Worm (Caenorhabditis elegans) whole organism, young adult: ENCODE data around the gene R05G9R.1.

Experiments
- B0019.2 ChIP-seq: fragments of 200-800 bp; sonication (Bioruptor generic); conservative IDR thresholded peaks from 2 replicates; pipeline ENCODE4 v1.3.6; 2022; ENCODE audit warnings: missing genetic modification reagents, missing genetic modification characterization, missing compliant biosample characterization
- B0261.1 ChIP-seq: sonication (generic microtip); optimal IDR thresholded peaks from 2 replicates; lab custom pipeline; 2016; ENCODE audit warnings: mild to moderate bottlenecking, missing genetic modification characterization, moderate library complexity, missing compliant biosample characterization
- C17E4.6 ChIP-seq: fragments of 200-800 bp; sonication (Bioruptor generic); IDR thresholded peaks from 2 replicates; pipeline ENCODE4 v1.3.6; 2022; ENCODE audit warnings: missing genetic modification reagents, missing genetic modification characterization, missing compliant biosample characterization
- F22D6.2 ChIP-seq: sonication (generic microtip); optimal IDR thresholded peaks from 2 replicates; lab custom pipeline; 2016; ENCODE audit warnings: mild to moderate bottlenecking, missing genetic modification characterization, missing compliant biosample characterization
- F39B2.1 ChIP-seq: fragments of 200-800 bp; sonication (Bioruptor generic); IDR thresholded peaks from 2 replicates; pipeline ENCODE4 v1.3.6; 2022; ENCODE audit warnings: missing genetic modification reagents, missing genetic modification characterization, missing compliant biosample characterization
- F52B5.7 ChIP-seq: sonication (generic microtip); optimal IDR thresholded peaks from 2 replicates; lab custom pipeline; 2016; ENCODE audit warnings: mild to moderate bottlenecking, missing genetic modification characterization, missing compliant biosample characterization
- F57A8.1 ChIP-seq: fragments of 200-800 bp; sonication (Bioruptor generic); optimal IDR thresholded peaks from 2 replicates; lab custom pipeline; 2018; ENCODE audit warnings: mild to moderate bottlenecking, missing genetic modification characterization, moderate library complexity, missing compliant biosample characterization
- K11D2.4 ChIP-seq: fragments of 200-800 bp; sonication (Bioruptor generic); IDR thresholded peaks from 2 replicates; pipeline ENCODE4 v1.3.6; 2022; ENCODE audit warnings: missing genetic modification reagents, missing genetic modification characterization, missing compliant biosample characterization
- K12H6.12 ChIP-seq: fragments of 200-800 bp; sonication (Bioruptor generic); optimal IDR thresholded peaks from 2 replicates; lab custom pipeline; 2018; ENCODE audit warnings: mild to moderate bottlenecking, missing genetic modification characterization, missing compliant biosample characterization
- T07F8.4 ChIP-seq: sonication (generic microtip); optimal IDR thresholded peaks from 2 replicates; lab custom pipeline; 2016; ENCODE audit warnings: mild to moderate bottlenecking, missing genetic modification characterization, moderate library complexity, missing compliant biosample characterization
- Y53F4B.3 ChIP-seq: fragments of 200-800 bp; sonication (Bioruptor generic); IDR thresholded peaks from 2 replicates; pipeline ENCODE4 v1.3.6; 2022; ENCODE audit warnings: missing genetic modification reagents, missing genetic modification characterization, missing compliant biosample characterization
- Y53G8AR.9 ChIP-seq: fragments of 200-800 bp; sonication (Bioruptor generic); conservative IDR thresholded peaks from 2 replicates; pipeline ENCODE4 v1.3.6; 2022; ENCODE audit warnings: missing genetic modification reagents, missing genetic modification characterization, missing compliant biosample characterization
- Y95B8A.8 ChIP-seq: fragments of 200-800 bp; sonication (Bioruptor generic); IDR thresholded peaks from 2 replicates; pipeline ENCODE4 v1.3.6; 2022; ENCODE audit warnings: missing genetic modification reagents, missing genetic modification characterization, missing compliant biosample characterization
- akir-1 ChIP-seq: fragments of 200-800 bp; sonication (Bioruptor generic); optimal IDR thresholded peaks from 2 replicates; lab custom pipeline; 2018; ENCODE audit warnings: mild to moderate bottlenecking, missing genetic modification characterization, moderate library complexity, missing compliant biosample characterization
- ama-1 ChIP-seq, 3 experiments: fragments of 150-350 bp in 1 of 3; sonication (generic microtip) in 2 of 3; optimal IDR thresholded peaks; 2 replicates each; lab custom pipeline; 2014 to 2018; ENCODE audit warnings: missing biosample characterization in 2 of 3, missing genetic modification characterization in 2 of 3, missing genetic modification reagents in 2 of 3
- attf-6 ChIP-seq: fragments of 200-800 bp; sonication (Bioruptor generic); IDR thresholded peaks from 2 replicates; pipeline ENCODE4 v1.3.6; 2022; ENCODE audit warnings: missing genetic modification reagents, missing genetic modification characterization, missing compliant biosample characterization
- bed-2 ChIP-seq: fragments of 200-800 bp; sonication (Bioruptor generic); IDR thresholded peaks from 2 replicates; pipeline ENCODE4 v1.3.6; 2022; ENCODE audit warnings: missing genetic modification reagents, missing genetic modification characterization, missing compliant biosample characterization
- cebp-1 ChIP-seq, 2 experiments: fragments of 200-800 bp in 1 of 2; sonication (Bioruptor generic) in 1 of 2; sonication (generic microtip) in 1 of 2; IDR thresholded peaks in 1 of 2; optimal IDR thresholded peaks in 1 of 2; 2 replicates each; pipeline versions ENCODE4 v1.3.6 to Lab custom; 2017 to 2022; ENCODE audit warnings: missing compliant biosample characterization in 2 of 2, missing genetic modification characterization in 2 of 2, mild to moderate bottlenecking in 1 of 2, missing genetic modification reagents in 1 of 2, moderate library complexity in 1 of 2
- cebp-2 ChIP-seq: fragments of 200-800 bp; sonication (Bioruptor generic); IDR thresholded peaks from 2 replicates; pipeline ENCODE4 v1.3.6; 2022; ENCODE audit warnings: missing genetic modification characterization, missing compliant biosample characterization
- dox-1 ChIP-seq: fragments of 200-800 bp; sonication (Bioruptor generic); IDR thresholded peaks from 2 replicates; pipeline ENCODE4 v1.3.6; 2022; ENCODE audit warnings: missing genetic modification reagents, missing genetic modification characterization, missing compliant biosample characterization
- egrh-3 ChIP-seq: fragments of 200-800 bp; sonication (Bioruptor generic); IDR thresholded peaks from 2 replicates; pipeline ENCODE4 v1.3.6; 2022; ENCODE audit warnings: missing genetic modification reagents, missing genetic modification characterization, missing compliant biosample characterization
- ekl-4 ChIP-seq: fragments of 200-800 bp; sonication (Bioruptor generic); IDR thresholded peaks from 2 replicates; pipeline ENCODE4 v1.3.6; 2022; ENCODE audit warnings: missing genetic modification reagents, missing genetic modification characterization, missing compliant biosample characterization
- ets-4 ChIP-seq: fragments of 200-800 bp; sonication (Bioruptor generic); optimal IDR thresholded peaks from 2 replicates; lab custom pipeline; 2018; ENCODE audit warnings: mild to moderate bottlenecking, missing genetic modification characterization, missing compliant biosample characterization
- hrde-1 ChIP-seq: sonication (generic microtip); optimal IDR thresholded peaks from 2 replicates; lab custom pipeline; 2016; ENCODE audit warnings: missing genetic modification characterization, mild to moderate bottlenecking, missing compliant biosample characterization, moderate library complexity, missing genotype, missing genetic modification reagents, borderline replicate concordance
- hsf-1 ChIP-seq: fragments of 200-800 bp; sonication (Bioruptor generic); IDR thresholded peaks from 2 replicates; pipeline ENCODE4 v1.3.6; 2022; ENCODE audit warnings: missing genetic modification reagents, missing genetic modification characterization, missing compliant biosample characterization
- let-526 ChIP-seq: fragments of 200-800 bp; sonication (Bioruptor generic); IDR thresholded peaks from 2 replicates; pipeline ENCODE4 v1.3.6; 2022; ENCODE audit warnings: missing genetic modification reagents, missing genetic modification characterization, missing compliant biosample characterization
- let-607 ChIP-seq, 2 experiments: fragments of 200-800 bp in 1 of 2; sonication (Bioruptor generic) in 1 of 2; sonication (generic microtip) in 1 of 2; optimal IDR thresholded peaks; 2 replicates each; lab custom pipeline; 2016 to 2018; ENCODE audit warnings: mild to moderate bottlenecking in 2 of 2, missing compliant biosample characterization in 2 of 2, missing genetic modification characterization in 2 of 2, moderate library complexity in 2 of 2, missing genotype in 1 of 2
- lin-40 ChIP-seq: sonication (generic microtip); optimal IDR thresholded peaks from 2 replicates; lab custom pipeline; 2016; ENCODE audit warnings: missing genetic modification characterization, mild to moderate bottlenecking, missing compliant biosample characterization, missing genotype, missing genetic modification reagents
- lir-1 ChIP-seq: fragments of 200-800 bp; sonication (Bioruptor generic); conservative IDR thresholded peaks from 2 replicates; pipeline ENCODE4 v1.3.6; 2022; ENCODE audit warnings: missing genetic modification reagents, missing genetic modification characterization, missing compliant biosample characterization
- mel-28 ChIP-seq: sonication (generic microtip); optimal IDR thresholded peaks from 2 replicates; lab custom pipeline; 2016; ENCODE audit warnings: borderline replicate concordance, mild to moderate bottlenecking, missing genetic modification characterization, missing compliant biosample characterization
- mes-4 ChIP-seq: sonication (generic microtip); optimal IDR thresholded peaks from 2 replicates; lab custom pipeline; 2016; ENCODE audit warnings: missing genotype, missing genetic modification characterization, missing compliant biosample characterization
- nfyb-1 ChIP-seq: fragments of 200-800 bp; sonication (Bioruptor generic); IDR thresholded peaks from 2 replicates; pipeline ENCODE4 v1.3.6; 2022; ENCODE audit warnings: missing genetic modification reagents, missing genetic modification characterization, missing compliant biosample characterization
- pbrm-1 ChIP-seq: fragments of 200-800 bp; sonication (Bioruptor generic); IDR thresholded peaks from 2 replicates; pipeline ENCODE4 v1.3.6; 2022; ENCODE audit warnings: missing genetic modification reagents, missing genetic modification characterization, missing compliant biosample characterization
- rec-8 ChIP-seq, 2 experiments: sonication (generic microtip); optimal IDR thresholded peaks; 2 replicates each; lab custom pipeline; 2016; ENCODE audit warnings: mild to moderate bottlenecking in 2 of 2, missing genetic modification characterization in 2 of 2, missing genetic modification reagents in 2 of 2, missing genotype in 2 of 2, missing biosample characterization in 1 of 2, missing compliant biosample characterization in 1 of 2, moderate library complexity in 1 of 2
- repo-1 ChIP-seq: sonication (generic microtip); optimal IDR thresholded peaks from 2 replicates; lab custom pipeline; 2017; ENCODE audit warnings: mild to moderate bottlenecking, missing genetic modification characterization, missing compliant biosample characterization
- rpc-1 ChIP-seq, 2 experiments: fragments of 150-350 bp in 1 of 2; sonication (generic microtip) in 1 of 2; optimal IDR thresholded peaks; 2 replicates each; lab custom pipeline; 2014 to 2018; ENCODE audit warnings: missing biosample characterization in 1 of 2, missing genetic modification characterization in 1 of 2, missing genetic modification reagents in 1 of 2, missing genotype in 1 of 2
- snpc-3.4 ChIP-seq: sonication (generic microtip); optimal IDR thresholded peaks from 2 replicates; lab custom pipeline; 2017; ENCODE audit warnings: missing genetic modification characterization, mild to moderate bottlenecking, missing compliant biosample characterization, antibody characterized with exemption, moderate library complexity, missing genotype, missing genetic modification reagents
- tbp1 ChIP-seq: fragments of 200-800 bp; sonication (Bioruptor generic); optimal IDR thresholded peaks from 2 replicates; lab custom pipeline; 2018; ENCODE audit warnings: mild to moderate bottlenecking, missing genetic modification characterization, missing compliant biosample characterization
- tlf-1 ChIP-seq: fragments of 200-800 bp; sonication (Bioruptor generic); optimal IDR thresholded peaks from 2 replicates; lab custom pipeline; 2018; ENCODE audit warnings: mild to moderate bottlenecking, missing genetic modification characterization, missing compliant biosample characterization
- unc-62 ChIP-seq: fragments of 150-350 bp; optimal IDR thresholded peaks from 2 replicates; lab custom pipeline; 2014; ENCODE audit warnings: missing biosample characterization, missing genetic modification reagents, missing genetic modification characterization
- ztf-26 ChIP-seq: sonication (generic microtip); optimal IDR thresholded peaks from 2 replicates; lab custom pipeline; 2017; ENCODE audit warnings: missing genetic modification characterization, missing compliant biosample characterization
- ztf-6 ChIP-seq: fragments of 200-800 bp; sonication (Bioruptor generic); IDR thresholded peaks from 2 replicates; pipeline ENCODE4 v1.3.6; 2022; ENCODE audit warnings: missing genetic modification reagents, missing genetic modification characterization, missing compliant biosample characterization

R05G9R.1 gene

ce11 chrII:6561300-6561699, 47.5 kb upstream of the R05G9R.1 start, which contains the start of gene F18C5.10:
Gene F18C5.10 (minus strand): TSS chrII:6561444.
- TF ChIP-seq bed-2 (GFP tag; lab: Robert Waterston, UW) (no peak), akir-1 (no peak), dox-1 (GFP tag; lab: Robert Waterston, UW) (no peak), Y53F4B.3 (no peak), B0261.1 (tag; lab: Kevin White, UChicago) (no peak), unc-62 (GFP tag; lab: Kevin White, UChicago) (no peak), attf-6 (GFP tag; lab: Robert Waterston, UW) (no peak), let-526 (GFP tag; lab: Robert Waterston, UW) (0 out of 2 replicates have a peak, but pooled peaks have one; percentile 47), hrde-1 (tag; lab: Kevin White, UChicago) (no peak), cebp-1 (GFP tag; IDR thresholded peaks at IDR 0.05; lab: Robert Waterston, UW) (no peak), cebp-1 (tag; optimal IDR thresholded peaks at IDR 0.05; lab: Kevin White, UChicago) (peak; percentile 45), hsf-1 (GFP tag; lab: Robert Waterston, UW) (0 out of 2 replicates have a peak, but pooled peaks have one; percentile 47), cebp-2 (GFP tag; lab: Robert Waterston, UW) (no peak), ama-1 (optimal IDR thresholded peaks at IDR 0.05; lab: Kevin White, UChicago) (peak; percentile 89), ama-1 (GFP tag; optimal IDR thresholded peaks at IDR 0.05; lab: Kevin White, UChicago) (no peak), ztf-6 (no peak), let-607 (tag; optimal IDR thresholded peaks at IDR 0.05; lab: Kevin White, UChicago) (no peak), ets-4 (GFP tag; lab: Kevin White, UChicago) (no peak), F57A8.1 (GFP tag; lab: Kevin White, UChicago) (no peak), F39B2.1 (no peak), F22D6.2 (tag; lab: Kevin White, UChicago) (no peak), snpc-3.4 (no peak), ztf-26 (tag; lab: Kevin White, UChicago) (no peak), mes-4 (tag; lab: Kevin White, UChicago) (no peak)

- TF ChIP-seq rec-8 (tag; optimal IDR thresholded peaks at IDR 0.05; lab: Kevin White, UChicago), result no peak
- no peak for TF ChIP-seq tlf-1 (GFP tag; lab: Kevin White, UChicago)
- no peak for TF ChIP-seq T07F8.4 (tag; lab: Kevin White, UChicago)
These were observed 46.5 kb upstream of the R05G9R.1 start for ce11 chrII:6560291-6560690.

ce11 chrII:6558887-6559286, 45.1 kb upstream of the R05G9R.1 start:
- TF ChIP-seq lir-1 (GFP tag; lab: Robert Waterston, UW) (peak; percentile 34; the same call in 1 of the 2 replicates), mel-28 (tag; lab: Kevin White, UChicago) (peak; percentile 52), F22D6.2 (tag; lab: Kevin White, UChicago) (no peak), rpc-1 (optimal IDR thresholded peaks at IDR 0.05; lab: Kevin White, UChicago) (no peak), rpc-1 (tag; optimal IDR thresholded peaks at IDR 0.05; lab: Kevin White, UChicago) (no peak), ama-1 (optimal IDR thresholded peaks at IDR 0.05; lab: Kevin White, UChicago) (peak; percentile 75), ama-1 (GFP tag; optimal IDR thresholded peaks at IDR 0.05; lab: Kevin White, UChicago) (no peak), pbrm-1 (0 out of 2 replicates have a peak, but pooled peaks have one; percentile 32), K11D2.4 (GFP tag; lab: Robert Waterston, UW) (0 out of 2 replicates have a peak, but pooled peaks have one; percentile 41), ekl-4 (GFP tag; lab: Robert Waterston, UW) (peak; percentile 60), tbp1 (peak; percentile 10), C17E4.6 (GFP tag; lab: Robert Waterston, UW) (0 out of 2 replicates have a peak, but pooled peaks have one; percentile 7), lin-40 (tag; lab: Kevin White, UChicago) (no peak), tlf-1 (GFP tag; lab: Kevin White, UChicago) (peak; percentile 28), repo-1 (tag; lab: Kevin White, UChicago) (peak; percentile 64), Y95B8A.8 (GFP tag; lab: Robert Waterston, UW) (0 out of 2 replicates have a peak, but pooled peaks have one; percentile 27), Y53G8AR.9 (peak; percentile 79), F52B5.7 (tag; lab: Kevin White, UChicago) (no peak), nfyb-1 (GFP tag; lab: Robert Waterston, UW) (peak; percentile 73), cebp-1 (GFP tag; IDR thresholded peaks at IDR 0.05; lab: Robert Waterston, UW) (0 out of 2 replicates have a peak, but pooled peaks have one; percentile 29), cebp-1 (tag; optimal IDR thresholded peaks at IDR 0.05; lab: Kevin White, UChicago) (peak; percentile 59), K12H6.12 (tag; lab: Kevin White, UChicago) (no peak), egrh-3 (GFP tag; lab: Robert Waterston, UW) (no peak), B0019.2 (0 out of 2 replicates have a peak, but pooled peaks have one; percentile 16)
